Fruit fly (Drosophila melanogaster): ENCODE measurements around the gene CG44325.

The CG44325 gene

dm6 chrX:9080962-9081361 is 2.7 kb upstream of the CG44325 start, which contains the start of the genes CG7246 and HP1b (continued):
- no peak for TF ChIP-seq grn (GFP tag; optimal IDR thresholded peaks at IDR 0.05)
- TF ChIP-seq Fer3 (tag; optimal IDR thresholded peaks at IDR 0.05), result peak; percentile 74
- TF ChIP-seq repo (GFP tag; optimal IDR thresholded peaks at IDR 0.05), result no peak
- TF ChIP-seq Six4 (GFP tag; optimal IDR thresholded peaks at IDR 0.05), result peak; percentile 41
- TF ChIP-seq danr (GFP tag; IDR thresholded peaks at IDR 0.05), result no peak
- TF ChIP-seq prd (optimal IDR thresholded peaks at IDR 0.05), result no peak
- TF ChIP-seq prd (GFP tag; IDR thresholded peaks at IDR 0.05), result peak; percentile 84
- no peak for TF ChIP-seq CG33213 (GFP tag; optimal IDR thresholded peaks at IDR 0.05)
- no peak for TF ChIP-seq gsb (GFP tag; IDR thresholded peaks at IDR 0.05)
- no peak for TF ChIP-seq Sin3A (optimal IDR thresholded peaks at IDR 0.05)
- no peak for TF ChIP-seq CG2875 (GFP tag; optimal IDR thresholded peaks at IDR 0.05)
- peak; percentile 54 for TF ChIP-seq zen (tag; optimal IDR thresholded peaks at IDR 0.05)
- TF ChIP-seq inv (GFP tag; IDR thresholded peaks at IDR 0.05; ENCODE audit: partially characterized antibody), result peak; percentile 52; the same call in 1 of the 2 replicates
- TF ChIP-seq CG4282 (GFP tag; optimal IDR thresholded peaks at IDR 0.05), result no peak
- peak; percentile 71 for TF ChIP-seq CG11247 (GFP tag; IDR thresholded peaks at IDR 0.05)
- TF ChIP-seq zf30C (GFP tag; optimal IDR thresholded peaks at IDR 0.05), result no peak
- TF ChIP-seq Elba2 (GFP tag; optimal IDR thresholded peaks at IDR 0.05), result no peak
- no peak for TF ChIP-seq br (optimal IDR thresholded peaks at IDR 0.05)
- TF ChIP-seq Dip3 (GFP tag; optimal IDR thresholded peaks at IDR 0.05), result peak; percentile 47
- TF ChIP-seq sim (GFP tag; IDR thresholded peaks at IDR 0.05), result no peak
- peak; percentile 4 for TF ChIP-seq CG10431 (GFP tag; optimal IDR thresholded peaks at IDR 0.05)
- peak; percentile 38 for TF ChIP-seq CG4854 (GFP tag; optimal IDR thresholded peaks at IDR 0.05)
- TF ChIP-seq CG4707 (GFP tag; optimal IDR thresholded peaks at IDR 0.05), result no peak
- TF ChIP-seq dpn (GFP tag; optimal IDR thresholded peaks at IDR 0.05), result peak; percentile 50 to 59
- peak; percentile 82 for TF ChIP-seq slbo (GFP tag; IDR thresholded peaks at IDR 0.05)
- TF ChIP-seq sob (GFP tag; IDR thresholded peaks at IDR 0.05), result peak; percentile 89
- peak; percentile 81 for TF ChIP-seq CG2120 (GFP tag; optimal IDR thresholded peaks at IDR 0.05)
- TF ChIP-seq trh (GFP tag; optimal IDR thresholded peaks at IDR 0.05), result peak; percentile 40
- peak; percentile 27 for TF ChIP-seq dm (GFP tag; optimal IDR thresholded peaks at IDR 0.05)
- TF ChIP-seq CG32772 (GFP tag; IDR thresholded peaks at IDR 0.05), result peak; percentile 82
- no peak for TF ChIP-seq Asciz (GFP tag; optimal IDR thresholded peaks at IDR 0.05)
- TF ChIP-seq phol (tag; optimal IDR thresholded peaks at IDR 0.05), result peak; percentile 98
- TF ChIP-seq CG9817 (tag; optimal IDR thresholded peaks at IDR 0.05), result peak; percentile 64
- TF ChIP-seq Bdp1 (GFP tag; optimal IDR thresholded peaks at IDR 0.05), result no peak
- peak; percentile 72 for TF ChIP-seq CG8924 (tag; optimal IDR thresholded peaks at IDR 0.05)
- TF ChIP-seq Ets97D (GFP tag; optimal IDR thresholded peaks at IDR 0.05), result peak; percentile 45
- no peak for TF ChIP-seq emc (GFP tag; optimal IDR thresholded peaks at IDR 0.05)
- TF ChIP-seq CG3163 (GFP tag; optimal IDR thresholded peaks at IDR 0.05), result no peak
- no peak for TF ChIP-seq NC2α (GFP tag; optimal IDR thresholded peaks at IDR 0.05)
- peak; percentile 72 for TF ChIP-seq Aef1 (GFP tag; IDR thresholded peaks at IDR 0.05)
- no peak for TF ChIP-seq CG7745 (tag; optimal IDR thresholded peaks at IDR 0.05)
- peak; percentile 41 for TF ChIP-seq CG17802 (tag; optimal IDR thresholded peaks at IDR 0.05)
- TF ChIP-seq pum (GFP tag; optimal IDR thresholded peaks at IDR 0.05), result no peak
- TF ChIP-seq Lim3 (GFP tag; IDR thresholded peaks at IDR 0.05), result 0 out of 2 replicates have a peak, but pooled peaks have one; percentile 13
- TF ChIP-seq ssp (GFP tag; IDR thresholded peaks at IDR 0.05), result peak; percentile 64
- TF ChIP-seq CG11696 (GFP tag; IDR thresholded peaks at IDR 0.05), result peak; percentile 53
- peak; percentile 62 for TF ChIP-seq CG4424 (GFP tag; optimal IDR thresholded peaks at IDR 0.05)
- peak; percentile 73 for TF ChIP-seq caup (GFP tag; optimal IDR thresholded peaks at IDR 0.05; ENCODE audit: severe bottlenecking)
- peak; percentile 64 for TF ChIP-seq gcm (GFP tag; optimal IDR thresholded peaks at IDR 0.05)
- peak; percentile 47 for TF ChIP-seq CG17186 (GFP tag; optimal IDR thresholded peaks at IDR 0.05)
- no peak for TF ChIP-seq btn (GFP tag; optimal IDR thresholded peaks at IDR 0.05)
- peak; percentile 81 for TF ChIP-seq CG17829 (tag; optimal IDR thresholded peaks at IDR 0.05)
- 0 out of 2 replicates have a peak, but pooled peaks have one; percentile 50 for TF ChIP-seq bowl (GFP tag; IDR thresholded peaks at IDR 0.05)

All from whole organism, embryonic.